Fruit fly (Drosophila melanogaster): Measurements from ENCODE around the gene MFS10.
A peak's percentile ranks its signal among the peaks of the same experiment; 100 is the strongest.

The MFS10 gene

DNA sequence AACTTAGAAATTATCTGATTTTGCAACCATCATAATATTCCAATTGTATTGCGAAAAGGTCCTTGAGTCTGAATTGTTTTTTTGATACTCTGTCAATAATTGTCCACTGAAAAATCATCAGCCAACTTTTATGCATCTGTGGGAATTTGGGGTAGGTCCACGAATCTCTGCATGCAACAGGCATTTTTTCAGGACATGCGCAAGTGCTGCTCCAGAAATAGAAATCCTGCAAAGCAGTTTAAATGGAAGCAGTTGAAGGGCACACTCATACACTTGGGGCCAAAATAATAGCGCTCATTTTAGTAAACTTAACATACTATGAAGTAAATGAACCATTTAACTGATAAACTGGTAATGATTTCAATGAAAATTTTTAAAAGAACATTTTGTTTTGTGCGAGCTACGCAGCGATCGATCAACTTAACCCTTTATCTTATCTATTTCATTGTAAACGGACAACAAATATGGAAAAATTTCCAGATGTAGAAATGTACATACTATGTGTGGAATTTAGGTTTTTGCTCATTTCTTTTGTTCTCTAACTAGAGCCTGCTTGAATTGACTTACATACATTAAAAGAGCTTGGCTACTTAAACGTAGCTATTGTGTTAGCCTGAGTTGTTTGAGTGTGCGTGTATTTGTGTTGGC, 1.5 kb downstream of the MFS10 start (continued):
- TF ChIP-seq Meics (GFP tag; optimal IDR thresholded peaks at IDR 0.05) (peak; percentile 81), Nf-YB (GFP tag; optimal IDR thresholded peaks at IDR 0.05) (peak; percentile 51), CG8089 (GFP tag; optimal IDR thresholded peaks at IDR 0.05) (peak; percentile 63), CG10959 (GFP tag; IDR thresholded peaks at IDR 0.05) (no peak), az2 (GFP tag; optimal IDR thresholded peaks at IDR 0.05) (peak; percentile 67), peb (GFP tag; IDR thresholded peaks at IDR 0.05) (no peak), nmo (GFP tag; optimal IDR thresholded peaks at IDR 0.05) (peak; percentile 84), klu (GFP tag; IDR thresholded peaks at IDR 0.05) (0 out of 2 replicates have a peak, but pooled peaks have one; percentile 21), D (optimal IDR thresholded peaks at IDR 0.05) (no peak), D (GFP tag; optimal IDR thresholded peaks at IDR 0.05) (peak; percentile 77), Gug (GFP tag; IDR thresholded peaks at IDR 0.05) (no peak), Trl (optimal IDR thresholded peaks at IDR 0.05) (no peak), Trl (GFP tag; optimal IDR thresholded peaks at IDR 0.05) (peak; percentile 23), CG32772 (GFP tag; IDR thresholded peaks at IDR 0.05) (peak; percentile 35; the same call in 1 of the 2 replicates), Scr (GFP tag; IDR thresholded peaks at IDR 0.05; ENCODE audit: partially characterized antibody) (no peak), CG18262 (tag; optimal IDR thresholded peaks at IDR 0.05) (peak; percentile 86), CG15514 (GFP tag; optimal IDR thresholded peaks at IDR 0.05) (peak; percentile 21), Ssrp (tag; optimal IDR thresholded peaks at IDR 0.05) (peak; percentile 71), CG7372 (GFP tag; IDR thresholded peaks at IDR 0.05) (no peak), CG17612 (GFP tag; IDR thresholded peaks at IDR 0.05) (no peak), Adf1 (GFP tag; IDR thresholded peaks at IDR 0.05) (no peak), B-H1 (GFP tag; IDR thresholded peaks at IDR 0.05) (no peak), Bgb (GFP tag; IDR thresholded peaks at IDR 0.05; ENCODE audit: partially characterized antibody) (no peak), CG14860 (GFP tag; IDR thresholded peaks at IDR 0.05; ENCODE audit: partially characterized antibody) (no peak), dimm (GFP tag; IDR thresholded peaks at IDR 0.05) (no peak), salm (tag; optimal IDR thresholded peaks at IDR 0.05) (peak; percentile 54), CG4282 (GFP tag; optimal IDR thresholded peaks at IDR 0.05) (no peak), grn (GFP tag; optimal IDR thresholded peaks at IDR 0.05) (peak; percentile 32), ara (GFP tag; IDR thresholded peaks at IDR 0.05) (peak; percentile 71), Antp (GFP tag; optimal IDR thresholded peaks at IDR 0.05) (peak; percentile 63), CG34422 (GFP tag; IDR thresholded peaks at IDR 0.05) (no peak), CG12104 (GFP tag; optimal IDR thresholded peaks at IDR 0.05) (peak; percentile 38), MTF-1 (GFP tag; optimal IDR thresholded peaks at IDR 0.05; ENCODE audit: borderline replicate concordance) (no peak), sna (GFP tag; IDR thresholded peaks at IDR 0.05; ENCODE audit: partially characterized antibody) (no peak), prd (optimal IDR thresholded peaks at IDR 0.05) (no peak), prd (GFP tag; IDR thresholded peaks at IDR 0.05) (peak; percentile 61; the same call in 2 of the 3 replicates), Elba2 (GFP tag; optimal IDR thresholded peaks at IDR 0.05) (no peak), B-H2 (GFP tag; optimal IDR thresholded peaks at IDR 0.05) (peak; percentile 54), CG2199 (GFP tag; IDR thresholded peaks at IDR 0.05) (no peak), CG30020 (tag; optimal IDR thresholded peaks at IDR 0.05) (peak; percentile 35), CG2202 (tag; optimal IDR thresholded peaks at IDR 0.05) (peak; percentile 41), wek (GFP tag; optimal IDR thresholded peaks at IDR 0.05) (no peak), CG12659 (GFP tag; optimal IDR thresholded peaks at IDR 0.05) (peak; percentile 78), CG1602 (GFP tag; optimal IDR thresholded peaks at IDR 0.05) (peak; percentile 73), eve (GFP tag; optimal IDR thresholded peaks at IDR 0.05) (peak in 1 of 2 experiments; percentile 92), H2.0 (GFP tag; IDR thresholded peaks at IDR 0.05) (no peak), CG11247 (GFP tag; IDR thresholded peaks at IDR 0.05) (no peak), CoRest (tag; optimal IDR thresholded peaks at IDR 0.05) (peak; percentile 85), ase (GFP tag; IDR thresholded peaks at IDR 0.05) (peak; percentile 35; the same call in 1 of the 3 replicates), CG9215 (GFP tag; IDR thresholded peaks at IDR 0.05) (no peak), Dip3 (GFP tag; optimal IDR thresholded peaks at IDR 0.05) (peak; percentile 49)

Measured in whole organism, embryonic.